Fruit fly (Drosophila melanogaster) whole organism, prepupa: ENCODE data around the gene CG6678.

ENCODE experiments used
- Blimp-1 ChIP-seq: fragments of 200-800 bp; sonication (Bioruptor generic); optimal IDR thresholded peaks from 3 replicates; lab custom pipeline; 2017; ENCODE audit warnings: missing biosample characterization, missing genetic modification characterization, mild to moderate bottlenecking, moderate library complexity, missing genetic modification reagents
- CG10669 ChIP-seq: fragments of 200-800 bp; sonication (Bioruptor generic); optimal IDR thresholded peaks from 3 replicates; lab custom pipeline; 2018; ENCODE audit warnings: missing biosample characterization, mild to moderate bottlenecking, missing genetic modification characterization, moderate library complexity
- CG11294 ChIP-seq: fragments of 200-800 bp; sonication (Bioruptor generic); IDR thresholded peaks from 2 replicates; pipeline ENCODE4 v1.3.6; 2022; ENCODE audit warnings: missing biosample characterization, missing genetic modification characterization
- CG11762 ChIP-seq: fragments of 200-800 bp; sonication (Bioruptor generic); optimal IDR thresholded peaks from 3 replicates; lab custom pipeline; 2016; ENCODE audit warnings: missing biosample characterization, missing genetic modification characterization; ENCODE audit not compliant: insufficient read depth
- CG11902 ChIP-seq: fragments of 200-800 bp; sonication (Bioruptor generic); optimal IDR thresholded peaks from 3 replicates; lab custom pipeline; 2016; ENCODE audit warnings: missing biosample characterization, missing genetic modification characterization
- CG15336 ChIP-seq: fragments of 200-800 bp; sonication (Bioruptor generic); IDR thresholded peaks from 2 replicates; pipeline ENCODE4 v1.3.6; 2022; ENCODE audit warnings: missing biosample characterization, missing genetic modification characterization
- CG16779 ChIP-seq: fragments of 200-800 bp; sonication (Bioruptor generic); optimal IDR thresholded peaks from 3 replicates; lab custom pipeline; 2017; ENCODE audit warnings: missing biosample characterization, mild to moderate bottlenecking, missing genetic modification characterization
- CG3032 ChIP-seq: fragments of 200-800 bp; optimal IDR thresholded peaks from 2 replicates; lab custom pipeline; 2019; ENCODE audit warnings: missing biosample characterization, mild to moderate bottlenecking, missing genetic modification characterization, moderate library complexity
- CG31627 ChIP-seq: fragments of 200-800 bp; sonication (Bioruptor generic); optimal IDR thresholded peaks from 3 replicates; lab custom pipeline; 2016; ENCODE audit warnings: missing biosample characterization, missing genetic modification characterization
- CG32006 ChIP-seq: fragments of 200-800 bp; sonication (Bioruptor generic); optimal IDR thresholded peaks from 3 replicates; lab custom pipeline; 2017; ENCODE audit warnings: missing biosample characterization, mild to moderate bottlenecking, missing genetic modification characterization
- CG34406 ChIP-seq: fragments of 200-800 bp; sonication (Bioruptor generic); optimal IDR thresholded peaks from 3 replicates; lab custom pipeline; 2016; ENCODE audit warnings: missing biosample characterization, missing genetic modification characterization
- CG3919 ChIP-seq: fragments of 200-800 bp; sonication (Bioruptor generic); optimal IDR thresholded peaks from 3 replicates; lab custom pipeline; 2016; ENCODE audit warnings: missing biosample characterization, missing genetic modification characterization
- CG4318 ChIP-seq: fragments of 200-800 bp; sonication (Bioruptor generic); optimal IDR thresholded peaks from 3 replicates; lab custom pipeline; 2017; ENCODE audit warnings: missing biosample characterization, mild to moderate bottlenecking, missing genetic modification characterization
- CG6163 ChIP-seq: fragments of 200-800 bp; sonication (Bioruptor generic); IDR thresholded peaks from 3 replicates; pipeline ENCODE4 v1.3.6; 2022; ENCODE audit warnings: missing biosample characterization, missing genetic modification characterization
- CG6276 ChIP-seq: fragments of 200-800 bp; sonication (Bioruptor generic); optimal IDR thresholded peaks from 2 replicates; lab custom pipeline; 2017; ENCODE audit warnings: missing biosample characterization, mild to moderate bottlenecking, missing genetic modification characterization
- CG6792 ChIP-seq: fragments of 200-800 bp; sonication (Bioruptor generic); optimal IDR thresholded peaks from 3 replicates; lab custom pipeline; 2016; ENCODE audit warnings: missing biosample characterization, missing genetic modification characterization
- CG6808 ChIP-seq: fragments of 200-800 bp; sonication (Bioruptor generic); optimal IDR thresholded peaks from 3 replicates; lab custom pipeline; 2017; ENCODE audit warnings: missing biosample characterization, missing genetic modification characterization, mild to moderate bottlenecking, moderate library complexity, missing genetic modification reagents
- CG6854 ChIP-seq: fragments of 200-800 bp; sonication (Bioruptor generic); optimal IDR thresholded peaks from 2 replicates; lab custom pipeline; 2017; ENCODE audit warnings: missing biosample characterization, mild to moderate bottlenecking, missing genetic modification characterization
- CG7368 ChIP-seq: fragments of 200-800 bp; sonication (Bioruptor generic); optimal IDR thresholded peaks from 3 replicates; lab custom pipeline; 2016; ENCODE audit warnings: missing biosample characterization, missing genetic modification characterization
- CG8119 ChIP-seq: fragments of 200-800 bp; sonication (Bioruptor generic); IDR thresholded peaks from 3 replicates; pipeline ENCODE4 v1.3.6; 2022; ENCODE audit warnings: missing biosample characterization, missing genetic modification characterization
- CG8319 ChIP-seq: fragments of 200-800 bp; sonication (Bioruptor generic); optimal IDR thresholded peaks from 3 replicates; lab custom pipeline; 2016; ENCODE audit warnings: missing biosample characterization, missing genetic modification characterization
- CG9139 ChIP-seq: fragments of 200-800 bp; sonication (Bioruptor generic); optimal IDR thresholded peaks from 3 replicates; lab custom pipeline; 2017; ENCODE audit warnings: missing biosample characterization, mild to moderate bottlenecking, missing genetic modification characterization
- Eip75B ChIP-seq: fragments of 200-800 bp; sonication (Bioruptor generic); optimal IDR thresholded peaks from 3 replicates; lab custom pipeline; 2016; ENCODE audit warnings: missing biosample characterization, missing genetic modification characterization
- Eip78C ChIP-seq: fragments of 200-800 bp; sonication (Bioruptor generic); peaks from one replicate; lab custom pipeline; 2016; ENCODE audit warnings: missing biosample characterization, missing genetic modification characterization
- Eip93F ChIP-seq: fragments of 200-800 bp; sonication (Bioruptor generic); optimal IDR thresholded peaks from 2 replicates; lab custom pipeline; 2016; ENCODE audit warnings: missing biosample characterization, mild to moderate bottlenecking, missing genetic modification characterization
- Ets21C ChIP-seq: fragments of 200-800 bp; sonication (Bioruptor generic); optimal IDR thresholded peaks from 3 replicates; lab custom pipeline; 2016; ENCODE audit warnings: missing biosample characterization, missing genetic modification characterization
- Hr38 ChIP-seq: sonication (Bioruptor generic); optimal IDR thresholded peaks from 2 replicates; lab custom pipeline; 2016; ENCODE audit warnings: missing biosample characterization, missing genetic modification characterization
- Hr39 ChIP-seq: fragments of 200-800 bp; sonication (Bioruptor generic); optimal IDR thresholded peaks from 2 replicates; lab custom pipeline; 2016; ENCODE audit warnings: missing biosample characterization, missing genetic modification characterization
- Hr4 ChIP-seq: fragments of 200-800 bp; sonication (Bioruptor generic); optimal IDR thresholded peaks from 3 replicates; lab custom pipeline; 2016; ENCODE audit warnings: missing biosample characterization, missing genetic modification characterization
- Lpt ChIP-seq: fragments of 200-800 bp; sonication (Bioruptor generic); optimal IDR thresholded peaks from 3 replicates; lab custom pipeline; 2016; ENCODE audit warnings: missing biosample characterization, missing genetic modification characterization
- Met ChIP-seq: fragments of 200-800 bp; sonication (Bioruptor generic); optimal IDR thresholded peaks from 3 replicates; lab custom pipeline; 2016; ENCODE audit warnings: missing biosample characterization, missing genetic modification characterization
- OdsH ChIP-seq: fragments of 200-800 bp; sonication (Bioruptor generic); optimal IDR thresholded peaks from 3 replicates; lab custom pipeline; 2016; ENCODE audit warnings: missing biosample characterization, missing genetic modification characterization
- Smox ChIP-seq: fragments of 200-800 bp; sonication (Bioruptor generic); optimal IDR thresholded peaks from 3 replicates; lab custom pipeline; 2016; ENCODE audit warnings: missing biosample characterization, missing genetic modification characterization
- Sox102F ChIP-seq: fragments of 200-800 bp; sonication (Bioruptor generic); optimal IDR thresholded peaks from 2 replicates; lab custom pipeline; 2016; ENCODE audit warnings: missing biosample characterization, mild to moderate bottlenecking, missing genetic modification characterization
- Sox14 ChIP-seq: fragments of 200-800 bp; sonication (Bioruptor generic); optimal IDR thresholded peaks from 3 replicates; lab custom pipeline; 2016; ENCODE audit warnings: missing biosample characterization, missing genetic modification characterization
- Sox15 ChIP-seq: fragments of 200-800 bp; sonication (Bioruptor generic); optimal IDR thresholded peaks from 3 replicates; lab custom pipeline; 2016; ENCODE audit warnings: missing biosample characterization, missing genetic modification characterization
- achi ChIP-seq: fragments of 200-800 bp; sonication (Bioruptor generic); optimal IDR thresholded peaks from 3 replicates; lab custom pipeline; 2016; ENCODE audit warnings: missing biosample characterization, missing genetic modification characterization
- acj6 ChIP-seq: fragments of 200-800 bp; sonication (Bioruptor generic); optimal IDR thresholded peaks from 3 replicates; lab custom pipeline; 2016; ENCODE audit warnings: missing biosample characterization, missing genetic modification characterization
- dac ChIP-seq: fragments of 200-800 bp; sonication (Bioruptor generic); optimal IDR thresholded peaks from 2 replicates; lab custom pipeline; 2017; ENCODE audit warnings: missing biosample characterization, mild to moderate bottlenecking, missing genetic modification characterization
- dsx ChIP-seq: fragments of 200-800 bp; optimal IDR thresholded peaks from 3 replicates; lab custom pipeline; 2019; ENCODE audit warnings: missing biosample characterization, mild to moderate bottlenecking, missing genetic modification characterization, moderate library complexity; ENCODE audit not compliant: poor library complexity, severe bottlenecking
- eg ChIP-seq: fragments of 200-800 bp; sonication (Bioruptor generic); IDR thresholded peaks from 3 replicates; pipeline ENCODE4 v1.3.6; 2022; ENCODE audit warnings: missing biosample characterization, missing genetic modification characterization
- esn ChIP-seq: fragments of 200-800 bp; sonication (Bioruptor generic); optimal IDR thresholded peaks from 2 replicates; lab custom pipeline; 2016; ENCODE audit warnings: missing biosample characterization, mild to moderate bottlenecking, missing genetic modification characterization, moderate library complexity
- fd59A ChIP-seq: fragments of 200-800 bp; sonication (Bioruptor generic); optimal IDR thresholded peaks from 2 replicates; lab custom pipeline; 2017; ENCODE audit warnings: missing biosample characterization, mild to moderate bottlenecking, missing genetic modification characterization, missing genetic modification reagents
- fd85E ChIP-seq: fragments of 200-800 bp; sonication (Bioruptor generic); optimal IDR thresholded peaks from 3 replicates; lab custom pipeline; 2016; ENCODE audit warnings: missing biosample characterization, missing genetic modification characterization
- fkh ChIP-seq: fragments of 200-800 bp; sonication (Bioruptor generic); optimal IDR thresholded peaks from 3 replicates; lab custom pipeline; 2017; ENCODE audit warnings: missing biosample characterization, mild to moderate bottlenecking, missing genetic modification characterization, moderate library complexity
- lz ChIP-seq: fragments of 200-800 bp; sonication (Bioruptor generic); optimal IDR thresholded peaks from 3 replicates; lab custom pipeline; 2016; ENCODE audit warnings: missing biosample characterization, missing genetic modification characterization
- net ChIP-seq: fragments of 200-800 bp; sonication (Bioruptor generic); optimal IDR thresholded peaks from 3 replicates; lab custom pipeline; 2016; ENCODE audit warnings: missing biosample characterization, missing genetic modification characterization
- pdm3 ChIP-seq: fragments of 200-800 bp; sonication (Bioruptor generic); optimal IDR thresholded peaks from 3 replicates; lab custom pipeline; 2016; ENCODE audit warnings: missing biosample characterization, missing genetic modification characterization
- ss ChIP-seq, 2 experiments: fragments of 200-800 bp; sonication (Bioruptor generic); optimal IDR thresholded peaks; 2 replicates in 1 of 2; 3 replicates in 1 of 2; lab custom pipeline; 2017 to 2018; ENCODE audit warnings: mild to moderate bottlenecking in 2 of 2, missing biosample characterization in 2 of 2, missing genetic modification characterization in 2 of 2, moderate library complexity in 1 of 2
- topi ChIP-seq: fragments of 200-800 bp; sonication (Bioruptor generic); optimal IDR thresholded peaks from 3 replicates; lab custom pipeline; 2016; ENCODE audit warnings: missing biosample characterization, missing genetic modification characterization
- vri ChIP-seq: fragments of 200-800 bp; sonication (Bioruptor generic); optimal IDR thresholded peaks from 3 replicates; lab custom pipeline; 2016; ENCODE audit warnings: missing biosample characterization, mild to moderate bottlenecking, missing genetic modification characterization

CG6678 gene

DNA sequence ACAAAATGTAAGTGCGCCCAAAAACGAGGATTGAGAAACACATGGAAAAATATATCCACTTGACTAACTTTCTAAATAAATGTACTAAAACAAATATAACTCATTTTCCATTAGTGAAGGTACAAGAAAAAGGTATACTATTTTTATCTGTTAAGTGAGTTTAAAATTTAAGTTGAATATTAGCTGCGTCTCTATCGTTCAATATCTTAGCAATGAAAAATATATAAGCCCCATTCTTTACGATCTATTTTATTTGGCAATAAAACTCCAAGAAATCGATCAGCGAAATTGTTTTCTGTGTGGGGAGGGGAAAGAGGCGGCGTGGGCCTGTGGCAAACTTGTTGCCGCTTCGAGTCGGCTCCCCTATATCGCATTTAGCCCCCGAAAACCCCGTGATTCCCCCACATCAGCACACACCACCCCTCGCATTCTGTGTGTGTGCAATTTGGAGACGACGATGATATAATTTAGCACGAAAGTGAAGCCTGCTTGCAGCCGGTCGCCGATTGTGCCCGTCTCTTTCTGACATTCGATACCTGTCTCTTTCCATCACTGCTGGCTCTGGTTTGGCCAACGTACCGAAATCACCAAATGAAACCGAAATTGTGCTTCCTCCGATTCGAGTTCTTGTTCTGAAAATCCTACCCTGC, 36.0 kb downstream of the CG6678 start:
- TF ChIP-seq vri (GFP tag; lab: Kevin White, UChicago) (peak; percentile 91), lz (peak; percentile 26), CG32006 (peak; percentile 68), dsx (peak; percentile 93), CG11902 (GFP tag; lab: Kevin White, UChicago) (peak; percentile 60), fkh (no peak), net (GFP tag; lab: Kevin White, UChicago) (peak; percentile 61), fd85E (GFP tag; lab: Kevin White, UChicago) (peak; percentile 15), CG11762 (peak; percentile 63), CG8119 (GFP tag; lab: Robert Waterston, UW) (peak; percentile 51; the same call in 2 of the 3 replicates), CG31627 (GFP tag; lab: Kevin White, UChicago) (peak; percentile 18), pdm3 (GFP tag; lab: Kevin White, UChicago) (peak; percentile 77), CG7368 (GFP tag; lab: Kevin White, UChicago) (peak; percentile 72), CG6163 (GFP tag; lab: Robert Waterston, UW) (peak; percentile 46; the same call in 2 of the 3 replicates), CG6854 (no peak), CG10669 (GFP tag; lab: Kevin White, UChicago) (peak; percentile 89), Ets21C (peak; percentile 8), esn (GFP tag; lab: Kevin White, UChicago) (peak; percentile 26), OdsH (GFP tag; lab: Kevin White, UChicago) (peak; percentile 76), Lpt (GFP tag; lab: Kevin White, UChicago) (peak; percentile 34), CG4318 (peak; percentile 20), Hr39 (peak; percentile 40), CG9139 (GFP tag; lab: Kevin White, UChicago) (peak; percentile 82), Eip75B (GFP tag; lab: Kevin White, UChicago) (peak; percentile 60), eg (no peak), CG3032 (tag; lab: Kevin White, UChicago) (peak; percentile 95), CG15336 (GFP tag; lab: Robert Waterston, UW) (peak; percentile 51), Sox102F (GFP tag; lab: Kevin White, UChicago) (no peak), Blimp-1 (GFP tag; lab: Kevin White, UChicago) (peak; percentile 90), Hr38 (no peak), Eip78C (peak; percentile 94), CG8319 (GFP tag; lab: Kevin White, UChicago) (peak; percentile 40), CG6276 (GFP tag; lab: Kevin White, UChicago) (peak; percentile 63), CG34406 (GFP tag; lab: Kevin White, UChicago) (peak; percentile 59), CG6792 (GFP tag; lab: Kevin White, UChicago) (peak; percentile 61), ss (GFP tag; optimal IDR thresholded peaks at IDR 0.05; lab: Kevin White, UChicago) (peak; percentile 82 to 91), fd59A (GFP tag; lab: Kevin White, UChicago) (peak; percentile 87), Sox14 (GFP tag; lab: Kevin White, UChicago) (peak; percentile 66), Sox15 (GFP tag; lab: Kevin White, UChicago) (peak; percentile 53), Smox (GFP tag; lab: Kevin White, UChicago) (peak; percentile 14), CG11294 (no peak), Eip93F (no peak), CG6808 (GFP tag; lab: Kevin White, UChicago) (peak; percentile 90), CG16779 (tag; lab: Kevin White, UChicago) (peak; percentile 63), topi (GFP tag; lab: Kevin White, UChicago) (peak; percentile 50), dac (no peak), CG3919 (peak; percentile 72), Met (peak; percentile 25), Hr4 (GFP tag; lab: Kevin White, UChicago) (peak; percentile 6), acj6 (peak; percentile 77), achi (GFP tag; lab: Kevin White, UChicago) (peak; percentile 71)
